Worm (Caenorhabditis elegans) whole organism, mixed stage, embryonic: ENCODE data around the gene T11G6.4.

Experiments
- M03D4.4 ChIP-seq: sonication (generic microtip); optimal IDR thresholded peaks from 2 replicates; lab custom pipeline; 2017; ENCODE audit warnings: mild to moderate bottlenecking, missing genetic modification characterization, missing compliant biosample characterization
- bed-3 ChIP-seq: fragments of 200-800 bp; sonication (Bioruptor generic); optimal IDR thresholded peaks from 3 replicates; lab custom pipeline; 2018; ENCODE audit warnings: mild to moderate bottlenecking, missing genetic modification characterization, moderate library complexity, missing compliant biosample characterization
- blmp-1 ChIP-seq: fragments of 150-350 bp; optimal IDR thresholded peaks from 2 replicates; lab custom pipeline; 2014; ENCODE audit warnings: missing biosample characterization, missing genetic modification characterization
- ceh-39 ChIP-seq: fragments of 150-350 bp; optimal IDR thresholded peaks from 2 replicates; lab custom pipeline; 2014; ENCODE audit warnings: missing biosample characterization, missing genetic modification characterization
- ceh-43 ChIP-seq: fragments of 200-800 bp; sonication (Bioruptor generic); optimal IDR thresholded peaks from 2 replicates; lab custom pipeline; 2018; ENCODE audit warnings: mild to moderate bottlenecking, missing genetic modification characterization, moderate library complexity, missing compliant biosample characterization
- ceh-83 ChIP-seq: fragments of 200-800 bp; sonication (Bioruptor generic); optimal IDR thresholded peaks from 2 replicates; lab custom pipeline; 2018; ENCODE audit warnings: mild to moderate bottlenecking, missing genetic modification characterization, missing compliant biosample characterization
- ces-1 ChIP-seq: fragments of 150-350 bp; optimal IDR thresholded peaks from 2 replicates; lab custom pipeline; 2014; ENCODE audit warnings: missing biosample characterization, missing genetic modification reagents, missing genetic modification characterization
- cnd-1 ChIP-seq: fragments of 200-800 bp; sonication (Bioruptor generic); optimal IDR thresholded peaks from 2 replicates; lab custom pipeline; 2018; ENCODE audit warnings: mild to moderate bottlenecking, missing genetic modification characterization, missing compliant biosample characterization
- flh-1 ChIP-seq: fragments of 200-800 bp; sonication (Bioruptor generic); optimal IDR thresholded peaks from 2 replicates; lab custom pipeline; 2018; ENCODE audit warnings: mild to moderate bottlenecking, missing genetic modification characterization, moderate library complexity, missing compliant biosample characterization
- ham-2 ChIP-seq: fragments of 200-800 bp; sonication (Bioruptor generic); optimal IDR thresholded peaks from 2 replicates; lab custom pipeline; 2018; ENCODE audit warnings: mild to moderate bottlenecking, missing genetic modification characterization, missing compliant biosample characterization
- hlh-1 ChIP-seq: fragments of 150-350 bp; optimal IDR thresholded peaks from 2 replicates; lab custom pipeline; 2014; ENCODE audit warnings: missing biosample characterization, missing genetic modification reagents, missing genetic modification characterization
- lin-13 ChIP-seq: fragments of 150-350 bp; optimal IDR thresholded peaks from 2 replicates; lab custom pipeline; 2014; ENCODE audit warnings: missing biosample characterization, missing genetic modification characterization
- lsy-2 ChIP-seq: fragments of 150-350 bp; optimal IDR thresholded peaks from 2 replicates; lab custom pipeline; 2014; ENCODE audit warnings: missing biosample characterization, missing genetic modification characterization
- mab-5 ChIP-seq: fragments of 150-350 bp; optimal IDR thresholded peaks from 2 replicates; lab custom pipeline; 2014; ENCODE audit warnings: missing biosample characterization, missing genetic modification characterization
- mep-1 ChIP-seq: fragments of 150-350 bp; optimal IDR thresholded peaks from 2 replicates; lab custom pipeline; 2017; ENCODE audit warnings: missing biosample characterization, missing genetic modification reagents, missing genetic modification characterization, inconsistent platforms
- mls-2 ChIP-seq: sonication (generic microtip); optimal IDR thresholded peaks from 2 replicates; lab custom pipeline; 2016; ENCODE audit warnings: mild to moderate bottlenecking, missing genetic modification characterization, moderate library complexity, missing compliant biosample characterization
- nhr-12 ChIP-seq: fragments of 150-350 bp; optimal IDR thresholded peaks from 2 replicates; lab custom pipeline; 2014; ENCODE audit warnings: missing biosample characterization, missing genetic modification characterization
- nhr-2 ChIP-seq: fragments of 150-350 bp; optimal IDR thresholded peaks from 2 replicates; lab custom pipeline; 2014; ENCODE audit warnings: missing biosample characterization, missing genetic modification characterization
- nhr-237 ChIP-seq: fragments of 150-350 bp; optimal IDR thresholded peaks from 2 replicates; lab custom pipeline; 2014; ENCODE audit warnings: missing biosample characterization, missing genetic modification characterization
- nhr-28 ChIP-seq: fragments of 150-350 bp; optimal IDR thresholded peaks from 2 replicates; lab custom pipeline; 2014; ENCODE audit warnings: missing biosample characterization, missing genetic modification characterization
- pha-4 ChIP-seq: fragments of 150-350 bp; optimal IDR thresholded peaks from 2 replicates; lab custom pipeline; 2018; ENCODE audit warnings: missing biosample characterization, missing genetic modification reagents, missing genetic modification characterization
- sem-2 ChIP-seq: fragments of 200-800 bp; sonication (Bioruptor generic); optimal IDR thresholded peaks from 2 replicates; lab custom pipeline; 2018; ENCODE audit warnings: mild to moderate bottlenecking, missing genetic modification characterization, missing compliant biosample characterization
- snpc-4 ChIP-seq: fragments of 150-350 bp; optimal IDR thresholded peaks from 2 replicates; lab custom pipeline; 2014; ENCODE audit warnings: missing biosample characterization, missing genetic modification characterization
- sptf-1 ChIP-seq: sonication (generic microtip); optimal IDR thresholded peaks from 2 replicates; lab custom pipeline; 2017; ENCODE audit warnings: mild to moderate bottlenecking, missing genetic modification characterization, moderate library complexity, missing compliant biosample characterization
- tbx-8 ChIP-seq: fragments of 200-800 bp; sonication (Bioruptor generic); optimal IDR thresholded peaks from 2 replicates; lab custom pipeline; 2018; ENCODE audit warnings: mild to moderate bottlenecking, missing genetic modification characterization, moderate library complexity, missing compliant biosample characterization
- unc-120 ChIP-seq: sonication (generic microtip); optimal IDR thresholded peaks from 2 replicates; lab custom pipeline; 2017; ENCODE audit warnings: missing genetic modification characterization, missing compliant biosample characterization; ENCODE audit not compliant: poor library complexity, severe bottlenecking
- unc-39 ChIP-seq: fragments of 150-350 bp; optimal IDR thresholded peaks from 2 replicates; lab custom pipeline; 2014; ENCODE audit warnings: missing biosample characterization, missing genetic modification characterization
- unc-62 ChIP-seq: fragments of 150-350 bp; optimal IDR thresholded peaks from 2 replicates; lab custom pipeline; 2014; ENCODE audit warnings: missing biosample characterization, missing genetic modification reagents, missing genetic modification characterization
- zip-8 ChIP-seq: fragments of 150-350 bp; optimal IDR thresholded peaks from 2 replicates; lab custom pipeline; 2014; ENCODE audit warnings: missing biosample characterization, missing genetic modification characterization
- ztf-11 ChIP-seq: fragments of 150-350 bp; optimal IDR thresholded peaks from 2 replicates; lab custom pipeline; 2014; ENCODE audit warnings: missing biosample characterization, missing genetic modification characterization

Gene T11G6.4

DNA sequence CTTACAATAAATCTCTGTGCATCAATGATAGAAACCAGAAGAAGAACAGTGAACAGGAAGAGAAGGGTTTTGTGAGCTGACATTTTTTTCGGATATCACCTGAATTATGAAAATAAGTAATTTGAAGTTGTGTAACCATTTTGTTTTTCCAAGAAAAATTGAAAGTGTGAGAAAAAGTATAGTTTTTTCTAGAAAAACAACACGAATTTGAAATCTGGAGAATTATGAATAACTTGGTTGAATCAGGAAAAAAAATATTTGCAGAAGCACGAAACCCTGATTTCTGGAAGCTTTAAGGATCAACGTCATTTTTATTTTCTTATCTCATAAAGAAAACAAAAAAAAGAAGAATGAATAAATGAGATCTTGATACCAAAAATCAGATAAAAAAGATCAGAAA lies 22.8 kb upstream of the T11G6.4 start, which contains the start of gene F13E9.12:
Gene F13E9.12 (minus strand): TSS at position 101 of the 400 bp plus-strand sequence.
- TF ChIP-seq flh-1 (GFP tag; lab: Kevin White, UChicago) (no peak), nhr-12 (tag; lab: Kevin White, UChicago) (no peak), bed-3 (GFP tag; lab: Kevin White, UChicago) (no peak), unc-120 (no peak), snpc-4 (tag; lab: Kevin White, UChicago) (no peak), lin-13 (tag; lab: Kevin White, UChicago) (no peak), M03D4.4 (no peak)

DNA sequence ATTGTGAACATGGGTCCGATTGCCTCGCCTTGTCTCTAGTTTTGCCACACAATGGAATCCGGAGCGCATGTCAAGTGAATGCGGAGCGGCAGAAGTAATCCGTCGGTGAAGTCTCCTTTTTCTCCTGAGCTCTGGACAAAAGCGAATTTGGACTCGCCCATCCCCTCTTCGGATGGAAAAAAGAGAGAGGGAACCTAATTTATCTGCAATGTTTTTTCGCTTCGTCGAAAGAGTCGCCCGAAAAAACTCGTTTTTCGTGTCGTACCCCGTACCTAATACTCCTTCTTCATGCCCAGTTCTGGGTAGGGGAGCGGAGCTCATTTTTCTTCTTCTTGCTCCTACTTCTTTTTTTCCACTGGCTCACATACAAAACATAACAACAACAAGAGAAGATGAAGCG lies 18.4 kb upstream of the T11G6.4 start:
- TF ChIP-seq ces-1 (peak; percentile 57), ztf-11 (tag; lab: Kevin White, UChicago) (no peak), unc-62 (no peak)

DNA sequence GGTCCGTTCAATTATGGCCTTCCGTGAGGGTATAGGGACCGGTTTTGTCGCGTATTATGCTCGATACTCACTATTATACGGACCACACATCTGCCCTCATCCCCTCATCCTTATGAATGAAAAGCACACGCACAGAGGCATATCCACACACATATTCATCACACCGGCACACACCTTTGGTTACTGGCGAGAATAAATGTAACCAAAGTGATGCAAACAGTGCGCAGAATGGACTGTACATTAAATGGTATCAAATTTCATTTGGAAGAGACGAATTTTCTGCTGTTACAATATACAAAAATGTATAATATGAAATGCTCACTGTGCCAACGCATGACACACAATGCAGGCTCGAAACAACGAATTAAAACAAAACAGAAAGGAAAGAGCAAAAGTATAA lies 17.9 kb upstream of the T11G6.4 start:
- TF ChIP-seq nhr-2 (tag; lab: Kevin White, UChicago) (peak; percentile 28), hlh-1 (tag; lab: Kevin White, UChicago) (no peak), sptf-1 (tag; lab: Kevin White, UChicago) (no peak), lsy-2 (tag; lab: Kevin White, UChicago) (no peak), ceh-39 (tag; lab: Kevin White, UChicago) (no peak), unc-62 (no peak)
- TF ChIP-seq, all 35 proteins: peak for 1

DNA sequence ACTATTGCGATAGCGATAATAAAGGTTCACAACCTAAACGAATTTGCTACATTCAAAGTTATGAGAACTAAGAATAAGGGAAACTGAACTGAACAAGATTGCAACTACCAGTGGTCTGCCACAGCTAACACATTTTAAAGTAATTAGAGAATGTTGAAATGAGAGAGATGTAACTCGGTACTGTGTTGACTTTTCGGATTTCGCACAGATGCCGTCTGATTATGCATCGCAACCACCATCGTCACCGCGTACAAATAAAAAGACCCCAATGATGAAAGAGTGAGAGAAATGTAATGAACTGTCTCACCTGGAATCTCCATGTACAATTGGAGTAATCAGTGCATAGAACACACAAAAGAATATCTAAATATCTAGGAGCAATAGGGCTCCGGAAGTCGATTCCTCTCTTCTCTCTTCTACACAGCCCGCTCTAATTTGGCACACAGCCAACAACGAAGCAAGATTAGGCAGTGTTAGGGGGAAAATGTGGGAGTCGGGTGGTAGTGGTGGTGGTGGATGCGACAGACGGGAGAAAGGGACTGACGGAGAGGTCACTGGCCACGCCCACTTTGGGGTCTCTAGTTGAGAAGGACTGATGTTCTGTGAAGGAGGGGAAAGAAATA lies 17.0 kb upstream of the T11G6.4 start, which contains the start of gene F13E9.11:
Gene F13E9.11 (minus strand): TSS at position 507 of the 623 bp plus-strand sequence.
- TF ChIP-seq ztf-11 (tag; lab: Kevin White, UChicago) (peak; percentile 7), blmp-1 (no peak), sptf-1 (tag; lab: Kevin White, UChicago) (no peak), tbx-8 (GFP tag; lab: Kevin White, UChicago) (no peak), cnd-1 (tag; lab: Kevin White, UChicago) (peak; percentile 71), zip-8 (tag; lab: Kevin White, UChicago) (no peak), sem-2 (GFP tag; lab: Kevin White, UChicago) (no peak), ces-1 (peak; percentile 37), ceh-39 (tag; lab: Kevin White, UChicago) (no peak), mep-1 (peak; percentile 43)

DNA sequence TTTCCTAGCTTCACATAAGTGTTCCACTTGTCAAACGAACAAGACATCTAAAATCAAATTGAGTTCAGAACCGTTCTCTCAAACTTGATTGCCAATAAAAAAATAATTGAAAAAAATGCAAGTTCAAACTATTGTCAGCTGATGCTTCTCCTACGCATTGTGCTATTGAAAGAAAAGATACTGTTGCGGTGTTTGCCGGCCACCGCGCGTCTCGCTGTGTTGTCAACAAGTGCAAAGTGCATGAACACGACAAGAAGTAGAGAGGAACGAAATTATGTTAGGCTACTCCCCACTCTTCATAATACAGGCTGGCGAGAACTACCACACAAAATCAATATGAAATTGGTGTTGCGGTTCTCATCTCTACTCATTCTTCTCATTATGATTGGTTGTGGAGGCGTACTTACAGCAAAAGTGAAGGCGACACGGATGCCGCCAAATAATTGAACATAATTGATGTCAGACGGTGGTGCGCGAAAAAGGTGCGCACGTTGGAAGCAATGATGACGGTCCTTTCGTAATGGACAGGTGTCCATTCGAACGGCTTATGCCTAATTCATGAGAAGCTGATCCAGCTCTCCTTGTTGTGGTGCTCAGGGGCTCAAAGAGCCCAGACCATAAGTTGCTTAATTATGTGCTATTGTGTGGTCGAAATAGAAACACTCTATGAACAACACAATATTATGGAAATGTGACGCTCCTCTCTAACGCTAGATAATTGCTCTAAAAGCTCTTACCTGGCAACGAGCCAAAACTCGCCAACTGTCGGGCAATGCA lies 15.8 kb upstream of the T11G6.4 start:
- peak; percentile 72 for TF ChIP-seq ceh-43
- no peak for TF ChIP-seq sptf-1 (tag; lab: Kevin White, UChicago)
- no peak for TF ChIP-seq nhr-237
- no peak for TF ChIP-seq ceh-83 (GFP tag; lab: Kevin White, UChicago)
- TF ChIP-seq ham-2: peak; percentile 47
- TF ChIP-seq pha-4: peak; percentile 59
- peak; percentile 18 for TF ChIP-seq ces-1
- TF ChIP-seq hlh-1 (tag; lab: Kevin White, UChicago): peak; percentile 2
- TF ChIP-seq mls-2 (tag; lab: Kevin White, UChicago): peak; percentile 71
- no peak for TF ChIP-seq unc-39 (tag; lab: Kevin White, UChicago)
- no peak for TF ChIP-seq lin-13 (tag; lab: Kevin White, UChicago)
- TF ChIP-seq mab-5: no peak
- no peak for TF ChIP-seq tbx-8 (GFP tag; lab: Kevin White, UChicago)
- no peak for TF ChIP-seq nhr-28 (tag; lab: Kevin White, UChicago)
- no peak for TF ChIP-seq flh-1 (GFP tag; lab: Kevin White, UChicago)
